Fruit fly (Drosophila melanogaster): ENCODE results near the gene CG7079.

The CG7079 gene

dm6 chr3R:21071312-21071711, 22.7 kb upstream of the CG7079 start:
- TF ChIP-seq Vsx2 (GFP tag; optimal IDR thresholded peaks at IDR 0.05; ENCODE audit: partially characterized antibody), result no peak
- TF ChIP-seq N (GFP tag; optimal IDR thresholded peaks at IDR 0.05), result no peak
- no peak for TF ChIP-seq h (GFP tag; optimal IDR thresholded peaks at IDR 0.05)
- no peak for TF ChIP-seq CG32264 (GFP tag; optimal IDR thresholded peaks at IDR 0.05)
- no peak for TF ChIP-seq CG9705 (GFP tag; optimal IDR thresholded peaks at IDR 0.05)
- no peak for TF ChIP-seq HLH106 (tag; optimal IDR thresholded peaks at IDR 0.05)
- TF ChIP-seq sv (GFP tag; optimal IDR thresholded peaks at IDR 0.05), result no peak
- no peak for TF ChIP-seq pan (optimal IDR thresholded peaks at IDR 0.05)
- TF ChIP-seq jim (GFP tag; optimal IDR thresholded peaks at IDR 0.05), result no peak
- TF ChIP-seq Mio (GFP tag; optimal IDR thresholded peaks at IDR 0.05), result no peak
- TF ChIP-seq Abd-B (GFP tag; optimal IDR thresholded peaks at IDR 0.05), result no peak
- no peak for TF ChIP-seq Hnf4 (GFP tag; optimal IDR thresholded peaks at IDR 0.05)
- TF ChIP-seq brk (GFP tag; optimal IDR thresholded peaks at IDR 0.05), result no peak
- no peak for TF ChIP-seq Jra (GFP tag; optimal IDR thresholded peaks at IDR 0.05)

dm6 chr3R:21069742-21070141, 21.1 kb upstream of the CG7079 start:
- TF ChIP-seq Myc (optimal IDR thresholded peaks at IDR 0.05) (peak; percentile 17), brk (GFP tag; optimal IDR thresholded peaks at IDR 0.05) (no peak)

- TF ChIP-seq br (GFP tag; optimal IDR thresholded peaks at IDR 0.05) (peak; percentile 34), rgr (GFP tag; optimal IDR thresholded peaks at IDR 0.05) (no peak)
Measured at dm6 chr3R:21067543-21067942, 18.9 kb upstream of the CG7079 start.

dm6 chr3R:21066469-21067284, 18.0 kb upstream of the CG7079 start:
- TF ChIP-seq Rel (GFP tag; optimal IDR thresholded peaks at IDR 0.05) (no peak), Rel (tag; optimal IDR thresholded peaks at IDR 0.05) (no peak), lola (GFP tag; optimal IDR thresholded peaks at IDR 0.05) (no peak), woc (GFP tag; optimal IDR thresholded peaks at IDR 0.05) (no peak), br (GFP tag; optimal IDR thresholded peaks at IDR 0.05) (no peak), CG9705 (GFP tag; optimal IDR thresholded peaks at IDR 0.05) (no peak), Mio (GFP tag; optimal IDR thresholded peaks at IDR 0.05) (no peak), sage (GFP tag; optimal IDR thresholded peaks at IDR 0.05) (no peak), N (GFP tag; optimal IDR thresholded peaks at IDR 0.05) (no peak), brk (GFP tag; optimal IDR thresholded peaks at IDR 0.05) (no peak), Hr83 (GFP tag; optimal IDR thresholded peaks at IDR 0.05; ENCODE audit: poor library complexity, severe bottlenecking) (no peak), OdsH (GFP tag; optimal IDR thresholded peaks at IDR 0.05) (no peak), Jra (GFP tag; optimal IDR thresholded peaks at IDR 0.05) (no peak), psq (GFP tag; optimal IDR thresholded peaks at IDR 0.05) (no peak), tai (GFP tag; optimal IDR thresholded peaks at IDR 0.05) (no peak)

dm6 chr3R:21065696-21066080, 17.1 kb upstream of the CG7079 start:
- TF ChIP-seq N (GFP tag; optimal IDR thresholded peaks at IDR 0.05) (no peak), Mio (GFP tag; optimal IDR thresholded peaks at IDR 0.05) (no peak), Dfd (GFP tag; optimal IDR thresholded peaks at IDR 0.05) (no peak), CG9705 (GFP tag; optimal IDR thresholded peaks at IDR 0.05) (no peak), OdsH (GFP tag; optimal IDR thresholded peaks at IDR 0.05) (no peak), br (GFP tag; optimal IDR thresholded peaks at IDR 0.05) (no peak), usp (GFP tag; optimal IDR thresholded peaks at IDR 0.05) (no peak), dl (GFP tag; optimal IDR thresholded peaks at IDR 0.05; ENCODE audit: insufficient read depth in 1 of 2, partially characterized antibody in 2 of 2) (no peak)

- TF ChIP-seq psq (GFP tag; optimal IDR thresholded peaks at IDR 0.05) (no peak), pan (optimal IDR thresholded peaks at IDR 0.05) (no peak), brk (GFP tag; optimal IDR thresholded peaks at IDR 0.05) (no peak), woc (GFP tag; optimal IDR thresholded peaks at IDR 0.05) (no peak), Myc (optimal IDR thresholded peaks at IDR 0.05) (no peak), dsf (GFP tag; optimal IDR thresholded peaks at IDR 0.05; ENCODE audit: borderline replicate concordance) (no peak), sv (GFP tag; optimal IDR thresholded peaks at IDR 0.05) (peak; percentile 3), Abd-B (GFP tag; optimal IDR thresholded peaks at IDR 0.05) (no peak), Dfd (GFP tag; optimal IDR thresholded peaks at IDR 0.05) (no peak), usp (GFP tag; optimal IDR thresholded peaks at IDR 0.05) (no peak), Vsx2 (GFP tag; optimal IDR thresholded peaks at IDR 0.05; ENCODE audit: partially characterized antibody) (no peak), HLH106 (tag; optimal IDR thresholded peaks at IDR 0.05) (peak; percentile 3), Jra (GFP tag; optimal IDR thresholded peaks at IDR 0.05) (peak; percentile 66), jim (GFP tag; optimal IDR thresholded peaks at IDR 0.05) (no peak), Sp1 (GFP tag; optimal IDR thresholded peaks at IDR 0.05) (peak; percentile 64), tai (GFP tag; optimal IDR thresholded peaks at IDR 0.05) (no peak), lola (GFP tag; optimal IDR thresholded peaks at IDR 0.05) (no peak), dmrt93B (GFP tag; optimal IDR thresholded peaks at IDR 0.05) (no peak), Hnf4 (GFP tag; optimal IDR thresholded peaks at IDR 0.05) (peak; percentile 39), Hr83 (GFP tag; optimal IDR thresholded peaks at IDR 0.05; ENCODE audit: poor library complexity, severe bottlenecking) (peak; percentile 91), ey (GFP tag; optimal IDR thresholded peaks at IDR 0.05) (no peak), Dif (GFP tag; optimal IDR thresholded peaks at IDR 0.05; ENCODE audit: partially characterized antibody) (peak; percentile 72), fru (GFP tag; optimal IDR thresholded peaks at IDR 0.05) (peak; percentile 47), dl (GFP tag; optimal IDR thresholded peaks at IDR 0.05; ENCODE audit: insufficient read depth in 1 of 2, partially characterized antibody in 2 of 2) (no peak), h (GFP tag; optimal IDR thresholded peaks at IDR 0.05) (peak; percentile 55)
Measured at dm6 chr3R:21065010-21065695, 16.5 kb upstream of the CG7079 start, which contains the start of gene AnxB9. AnxB9 (plus strand) TSS chr3R:21065241.
